Fruit fly (Drosophila melanogaster) whole organism, embryonic: ENCODE data around the gene CG13917.

Experiments
- Atf6 ChIP-seq: fragments of 200-800 bp; sonication (Bioruptor generic); IDR thresholded peaks from 2 replicates; pipeline ENCODE4 v1.3.6; 2022; ENCODE audit warnings: missing biosample characterization, missing genetic modification characterization
- C15 ChIP-seq: fragments of 200-800 bp; sonication (Bioruptor generic); IDR thresholded peaks from 3 replicates; pipeline ENCODE4 v1.3.6; 2022; ENCODE audit warnings: missing biosample characterization, missing genetic modification characterization
- CG10267 ChIP-seq: fragments of 200-800 bp; sonication (Bioruptor generic); optimal IDR thresholded peaks from 2 replicates; lab custom pipeline; 2018; ENCODE audit warnings: missing biosample characterization, mild to moderate bottlenecking, missing genetic modification characterization, moderate library complexity
- CG11456 ChIP-seq: fragments of 200-800 bp; sonication (Bioruptor generic); IDR thresholded peaks from 3 replicates; pipeline ENCODE4 v1.3.6; 2022; ENCODE audit warnings: missing biosample characterization, missing genetic modification characterization
- CG12299 ChIP-seq: fragments of 200-800 bp; sonication (Bioruptor generic); optimal IDR thresholded peaks from 2 replicates; lab custom pipeline; 2018; ENCODE audit warnings: missing biosample characterization, mild to moderate bottlenecking, missing genetic modification characterization
- CG1233 ChIP-seq: fragments of 200-800 bp; sonication (Bioruptor generic); optimal IDR thresholded peaks from 4 replicates; lab custom pipeline; 2018; ENCODE audit warnings: missing biosample characterization, mild to moderate bottlenecking, missing genetic modification characterization
- CG12659 ChIP-seq: fragments of 200-800 bp; sonication (Bioruptor generic); optimal IDR thresholded peaks from 3 replicates; lab custom pipeline; 2017; ENCODE audit warnings: mild to moderate bottlenecking, missing biosample characterization, missing genetic modification reagents, missing genetic modification characterization
- CG12769 ChIP-seq: fragments of 200-800 bp; sonication (Bioruptor generic); optimal IDR thresholded peaks from 2 replicates; lab custom pipeline; 2019; ENCODE audit warnings: missing biosample characterization, mild to moderate bottlenecking, missing genetic modification characterization, moderate library complexity
- CG13123 ChIP-seq: fragments of 200-800 bp; sonication (Bioruptor generic); optimal IDR thresholded peaks from 2 replicates; lab custom pipeline; 2016; ENCODE audit warnings: missing biosample characterization, missing genetic modification characterization
- CG14050 ChIP-seq: fragments of 200-800 bp; sonication (Bioruptor generic); IDR thresholded peaks from 3 replicates; pipeline ENCODE4 v1.3.6; 2022; ENCODE audit warnings: missing biosample characterization, missing genetic modification characterization
- CG16779 ChIP-seq: fragments of 200-800 bp; sonication (Bioruptor generic); IDR thresholded peaks from 2 replicates; pipeline ENCODE4 v1.3.6; 2022; ENCODE audit warnings: missing biosample characterization, missing genetic modification characterization
- CG17328 ChIP-seq: fragments of 200-800 bp; sonication (Bioruptor generic); IDR thresholded peaks from 2 replicates; pipeline ENCODE4 v1.3.6; 2022; ENCODE audit warnings: missing biosample characterization, missing genetic modification characterization
- CG18011 ChIP-seq: fragments of 200-800 bp; sonication (Bioruptor generic); optimal IDR thresholded peaks from 2 replicates; lab custom pipeline; 2017; ENCODE audit warnings: missing biosample characterization, missing genetic modification characterization, mild to moderate bottlenecking, moderate library complexity, missing genotype
- CG1832 ChIP-seq: fragments of 200-800 bp; sonication (Bioruptor generic); optimal IDR thresholded peaks from 2 replicates; lab custom pipeline; 2017; ENCODE audit warnings: missing biosample characterization, mild to moderate bottlenecking, missing genetic modification characterization, inconsistent platforms
- CG18476 ChIP-seq: fragments of 200-800 bp; sonication (Bioruptor generic); optimal IDR thresholded peaks from 2 replicates; lab custom pipeline; 2016; ENCODE audit warnings: missing biosample characterization, mild to moderate bottlenecking, missing genetic modification characterization
- CG3995 ChIP-seq: fragments of 200-800 bp; sonication (Bioruptor generic); optimal IDR thresholded peaks from 3 replicates; lab custom pipeline; 2016; ENCODE audit warnings: missing biosample characterization, missing genetic modification characterization
- CG4404 ChIP-seq: fragments of 200-800 bp; sonication (Bioruptor generic); IDR thresholded peaks from 2 replicates; pipeline ENCODE4 v1.3.6; 2022; ENCODE audit warnings: missing biosample characterization, missing genetic modification characterization
- CG6654 ChIP-seq: fragments of 200-800 bp; sonication (Bioruptor generic); optimal IDR thresholded peaks from 2 replicates; lab custom pipeline; 2017; ENCODE audit warnings: missing biosample characterization, mild to moderate bottlenecking, missing genetic modification characterization
- CG7745 ChIP-seq: fragments of 200-800 bp; sonication (Bioruptor generic); optimal IDR thresholded peaks from 2 replicates; lab custom pipeline; 2018; ENCODE audit warnings: missing biosample characterization, mild to moderate bottlenecking, missing genetic modification characterization, moderate library complexity
- CG7987 ChIP-seq: fragments of 200-800 bp; sonication (Bioruptor generic); optimal IDR thresholded peaks from 2 replicates; lab custom pipeline; 2018; ENCODE audit warnings: missing biosample characterization, mild to moderate bottlenecking, missing genetic modification characterization, moderate library complexity
- Chrac-16 ChIP-seq: fragments of 200-800 bp; sonication (Bioruptor generic); optimal IDR thresholded peaks from 3 replicates; lab custom pipeline; 2016; ENCODE audit warnings: missing biosample characterization, missing genetic modification characterization
- HLH4C ChIP-seq: fragments of 200-800 bp; sonication (Bioruptor generic); IDR thresholded peaks from 3 replicates; pipeline ENCODE4 v1.3.6; 2022; ENCODE audit warnings: missing biosample characterization, missing genetic modification characterization; ENCODE audit not compliant: partially characterized antibody
- Hmr ChIP-seq: fragments of 200-800 bp; sonication (Bioruptor generic); optimal IDR thresholded peaks from 3 replicates; lab custom pipeline; 2017; ENCODE audit warnings: mild to moderate bottlenecking, missing biosample characterization, missing genetic modification reagents, missing genetic modification characterization
- Mes4 ChIP-seq: fragments of 200-800 bp; sonication (Bioruptor generic); optimal IDR thresholded peaks from 2 replicates; lab custom pipeline; 2016; ENCODE audit warnings: missing biosample characterization, missing genetic modification characterization
- NfI ChIP-seq: fragments of 200-800 bp; sonication (Bioruptor generic); optimal IDR thresholded peaks from 3 replicates; lab custom pipeline; 2018; ENCODE audit warnings: missing biosample characterization, mild to moderate bottlenecking, missing genetic modification characterization, moderate library complexity
- Oaz ChIP-seq: fragments of 200-800 bp; sonication (Bioruptor generic); IDR thresholded peaks from 2 replicates; pipeline ENCODE4 v1.3.6; 2022; ENCODE audit warnings: missing biosample characterization, missing genetic modification characterization
- Opbp ChIP-seq: fragments of 200-800 bp; sonication (Bioruptor generic); IDR thresholded peaks from 3 replicates; pipeline ENCODE4 v1.3.6; 2022; ENCODE audit warnings: missing biosample characterization, missing genetic modification characterization; ENCODE audit not compliant: partially characterized antibody
- Sox100B ChIP-seq: fragments of 200-800 bp; sonication (Bioruptor generic); optimal IDR thresholded peaks from 3 replicates; lab custom pipeline; 2018; ENCODE audit warnings: missing biosample characterization, mild to moderate bottlenecking, missing genetic modification characterization
- Stat92E ChIP-seq, 3 experiments: fragments of >200 bp in 2 of 3; fragments of 200-800 bp in 1 of 3; sonication (Bioruptor generic) in 1 of 3; optimal IDR thresholded peaks; 2 replicates each; lab custom pipeline; 2017 to 2019; ENCODE audit warnings: missing biosample characterization in 3 of 3, missing genetic modification characterization in 3 of 3, mild to moderate bottlenecking in 1 of 3, moderate library complexity in 1 of 3
- ato ChIP-seq: fragments of 200-800 bp; sonication (Bioruptor generic); IDR thresholded peaks from 2 replicates; pipeline ENCODE4 v1.3.6; 2022; ENCODE audit warnings: missing biosample characterization, missing genetic modification characterization; ENCODE audit not compliant: partially characterized antibody
- bigmax ChIP-seq: fragments of 200-800 bp; sonication (Bioruptor generic); optimal IDR thresholded peaks from 2 replicates; lab custom pipeline; 2018; ENCODE audit warnings: missing biosample characterization, mild to moderate bottlenecking, missing genetic modification characterization
- crol ChIP-seq: fragments of 200-800 bp; sonication (Bioruptor generic); IDR thresholded peaks from 2 replicates; pipeline ENCODE4 v1.3.6; 2022; ENCODE audit warnings: missing biosample characterization, missing genetic modification characterization
- dimm ChIP-seq: fragments of 200-800 bp; sonication (Bioruptor generic); IDR thresholded peaks from 2 replicates; pipeline ENCODE4 v1.3.6; 2022; ENCODE audit warnings: missing biosample characterization, missing genetic modification characterization
- fu2 ChIP-seq: fragments of 200-800 bp; sonication (Bioruptor generic); optimal IDR thresholded peaks from 2 replicates; lab custom pipeline; 2016; ENCODE audit warnings: missing biosample characterization, missing genetic modification characterization
- gcm2 ChIP-seq: fragments of 200-800 bp; sonication (Bioruptor generic); optimal IDR thresholded peaks from 2 replicates; lab custom pipeline; 2016; ENCODE audit warnings: missing biosample characterization, missing genetic modification characterization
- gsb-n ChIP-seq: fragments of 200-800 bp; sonication (Bioruptor generic); optimal IDR thresholded peaks from 3 replicates; lab custom pipeline; 2018; ENCODE audit warnings: missing biosample characterization, mild to moderate bottlenecking, missing genetic modification characterization
- insv ChIP-seq, 2 experiments: fragments of 200-800 bp; sonication (Bioruptor generic); optimal IDR thresholded peaks; 3 replicates each; lab custom pipeline; 2016 to 2018; ENCODE audit warnings: missing biosample characterization in 2 of 2, missing genetic modification characterization in 2 of 2
- mam ChIP-seq: fragments of 200-800 bp; sonication (Bioruptor generic); optimal IDR thresholded peaks from 3 replicates; lab custom pipeline; 2016; ENCODE audit warnings: missing biosample characterization, missing genetic modification characterization
- org-1 ChIP-seq: fragments of 200-800 bp; sonication (Bioruptor generic); optimal IDR thresholded peaks from 2 replicates; lab custom pipeline; 2017; ENCODE audit warnings: missing biosample characterization, missing genetic modification characterization
- p53 ChIP-seq: fragments of 200-800 bp; sonication (Bioruptor generic); optimal IDR thresholded peaks from 2 replicates; lab custom pipeline; 2016; ENCODE audit warnings: missing biosample characterization, missing genetic modification characterization
- row ChIP-seq: fragments of 200-800 bp; sonication (Bioruptor generic); IDR thresholded peaks from 3 replicates; pipeline ENCODE4 v1.3.6; 2022; ENCODE audit warnings: missing biosample characterization, missing genetic modification characterization
- scrt ChIP-seq: fragments of 200-800 bp; sonication (Bioruptor generic); optimal IDR thresholded peaks from 2 replicates; lab custom pipeline; 2018; ENCODE audit warnings: missing biosample characterization, mild to moderate bottlenecking, missing genetic modification characterization, moderate library complexity
- sim ChIP-seq: fragments of 200-800 bp; sonication (Bioruptor generic); IDR thresholded peaks from 2 replicates; pipeline ENCODE4 v1.3.6; 2022; ENCODE audit warnings: missing biosample characterization, missing genetic modification characterization
- sna ChIP-seq: fragments of 200-800 bp; sonication (Bioruptor generic); IDR thresholded peaks from 2 replicates; pipeline ENCODE4 v1.3.6; 2022; ENCODE audit warnings: missing biosample characterization, missing genetic modification characterization; ENCODE audit not compliant: partially characterized antibody
- sqz ChIP-seq: fragments of 200-800 bp; sonication (Bioruptor generic); optimal IDR thresholded peaks from 3 replicates; lab custom pipeline; 2018; ENCODE audit warnings: missing biosample characterization, mild to moderate bottlenecking, missing genetic modification characterization
- trh ChIP-seq: fragments of 200-800 bp; sonication (Bioruptor generic); optimal IDR thresholded peaks from 2 replicates; lab custom pipeline; 2016; ENCODE audit warnings: missing biosample characterization, missing genetic modification characterization
- wek ChIP-seq: fragments of 200-800 bp; sonication (Bioruptor generic); optimal IDR thresholded peaks from 3 replicates; lab custom pipeline; 2018; ENCODE audit warnings: missing biosample characterization, mild to moderate bottlenecking, missing genetic modification characterization, moderate library complexity
- wor ChIP-seq: fragments of 200-800 bp; sonication (Bioruptor generic); IDR thresholded peaks from 2 replicates; pipeline ENCODE4 v1.3.6; 2022; ENCODE audit warnings: missing biosample characterization, missing genetic modification characterization
- yki ChIP-seq: fragments of >200 bp; optimal IDR thresholded peaks from 3 replicates; lab custom pipeline; 2018
- zfh1 ChIP-seq: fragments of 200-800 bp; sonication (Bioruptor generic); IDR thresholded peaks from 3 replicates; pipeline ENCODE4 v1.3.6; 2022; ENCODE audit warnings: missing biosample characterization, missing genetic modification characterization

Gene CG13917

DNA sequence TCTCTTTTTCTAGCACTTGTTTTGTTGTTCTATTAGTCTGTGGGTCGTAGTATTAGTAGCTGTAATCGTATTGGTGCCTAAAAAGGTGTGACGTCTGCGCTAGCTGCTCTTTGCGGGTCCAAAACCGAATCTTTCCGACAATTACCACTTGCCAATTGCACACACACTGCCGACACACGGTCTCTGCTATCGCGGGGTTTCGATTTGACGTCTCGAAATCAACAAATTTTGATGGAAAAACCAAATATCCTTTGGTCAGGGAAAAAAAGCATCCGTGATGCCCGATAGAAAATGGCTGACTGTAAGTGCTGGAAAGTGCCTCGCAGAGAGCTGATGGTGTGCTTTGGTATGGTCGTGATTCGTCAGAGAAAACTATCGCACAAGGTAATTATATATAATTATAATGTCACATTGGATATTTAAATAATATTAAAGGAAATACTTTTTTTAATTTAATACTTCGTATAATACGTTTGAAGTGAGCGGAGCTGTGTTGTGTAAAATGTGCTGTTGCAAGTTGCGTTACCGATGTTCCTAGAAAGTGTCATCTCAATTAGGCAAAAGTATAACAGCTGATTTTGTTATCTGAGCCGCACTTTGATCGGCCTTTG is 18.2 kb upstream of the CG13917 start, which contains the start of the genes Pex10 and CG12099 (continued):
- TF ChIP-seq mam (GFP tag; lab: Kevin White, UChicago) (peak; percentile 78), HLH4C (GFP tag; lab: Robert Waterston, UW) (peak; percentile 89), Sox100B (GFP tag; lab: Kevin White, UChicago) (no peak), CG12299 (tag; lab: Kevin White, UChicago) (peak; percentile 80), Oaz (GFP tag; lab: Robert Waterston, UW) (peak; percentile 75), row (GFP tag; lab: Robert Waterston, UW) (peak; percentile 98), CG12769 (tag; lab: Kevin White, UChicago) (no peak), C15 (peak; percentile 70; the same call in 2 of the 3 replicates), CG14050 (GFP tag; lab: Robert Waterston, UW) (peak; percentile 84), Opbp (GFP tag; lab: Robert Waterston, UW) (peak; percentile 85), gcm2 (GFP tag; lab: Kevin White, UChicago) (no peak), Chrac-16 (GFP tag; lab: Kevin White, UChicago) (peak; percentile 91), CG7987 (GFP tag; lab: Kevin White, UChicago) (peak; percentile 76), CG1832 (GFP tag; lab: Kevin White, UChicago) (no peak), CG16779 (peak; percentile 83), CG11456 (GFP tag; lab: Robert Waterston, UW) (peak; percentile 93), Atf6 (peak; percentile 91), scrt (GFP tag; lab: Kevin White, UChicago) (no peak), gsb-n (no peak), CG13123 (GFP tag; lab: Kevin White, UChicago) (peak; percentile 76), yki (lab: Kevin White, UChicago) (no peak), CG4404 (GFP tag; lab: Robert Waterston, UW) (peak; percentile 95), org-1 (GFP tag; lab: Kevin White, UChicago) (peak; percentile 66), CG18011 (GFP tag; lab: Kevin White, UChicago) (peak; percentile 74), CG3995 (peak; percentile 66), Hmr (peak; percentile 89), sqz (GFP tag; lab: Kevin White, UChicago) (no peak), p53 (GFP tag; lab: Kevin White, UChicago) (peak; percentile 36), CG7745 (tag; lab: Kevin White, UChicago) (no peak), sna (GFP tag; lab: Robert Waterston, UW) (peak; percentile 95), CG18476 (GFP tag; lab: Kevin White, UChicago) (peak; percentile 84), Mes4 (peak; percentile 37), wor (GFP tag; lab: Robert Waterston, UW) (peak; percentile 78), CG6654 (GFP tag; lab: Kevin White, UChicago) (peak; percentile 52), insv (GFP tag; optimal IDR thresholded peaks at IDR 0.05; lab: Kevin White, UChicago) (peak in 1 of 2 experiments; percentile 69), Stat92E (GFP tag; optimal IDR thresholded peaks at IDR 0.05; lab: Kevin White, UChicago) (peak in 1 of 3 experiments; percentile 56), bigmax (GFP tag; lab: Kevin White, UChicago) (no peak), CG1233 (GFP tag; lab: Kevin White, UChicago) (peak; percentile 75), dimm (GFP tag; lab: Robert Waterston, UW) (no peak), zfh1 (GFP tag; lab: Robert Waterston, UW) (peak; percentile 88), wek (GFP tag; lab: Kevin White, UChicago) (no peak), ato (GFP tag; lab: Robert Waterston, UW) (peak; percentile 48; the same call in 1 of the 2 replicates), CG10267 (tag; lab: Kevin White, UChicago) (peak; percentile 100), sim (GFP tag; lab: Robert Waterston, UW) (peak; percentile 46; the same call in 1 of the 2 replicates), trh (peak; percentile 72), fu2 (GFP tag; lab: Kevin White, UChicago) (peak; percentile 52), NfI (GFP tag; lab: Kevin White, UChicago) (peak; percentile 90), crol (GFP tag; lab: Robert Waterston, UW) (0 out of 2 replicates have a peak, but pooled peaks have one; percentile 32), CG12659 (GFP tag; lab: Kevin White, UChicago) (peak; percentile 94), CG17328 (peak; percentile 86)
